Worm (Caenorhabditis elegans) whole organism, early embryonic: Measurements from ENCODE around the gene Y48E1C.1.

ENCODE experiments used
- B0310.2 ChIP-seq: sonication (generic microtip); optimal IDR thresholded peaks from 2 replicates; lab custom pipeline; 2016; ENCODE audit warnings: mild to moderate bottlenecking, missing genetic modification characterization, missing compliant biosample characterization
- F13C5.2 ChIP-seq: sonication (generic microtip); optimal IDR thresholded peaks from 2 replicates; lab custom pipeline; 2017; ENCODE audit warnings: mild to moderate bottlenecking, missing genetic modification characterization, inconsistent platforms, missing compliant biosample characterization
- aly-1 ChIP-seq: sonication (generic microtip); optimal IDR thresholded peaks from 2 replicates; lab custom pipeline; 2016; ENCODE audit warnings: missing genetic modification characterization, missing compliant biosample characterization
- ama-1 ChIP-seq: fragments of 150-350 bp; optimal IDR thresholded peaks from 2 replicates; lab custom pipeline; 2014
- ceh-13 ChIP-seq: fragments of 200-800 bp; sonication (Bioruptor generic); optimal IDR thresholded peaks from 2 replicates; lab custom pipeline; 2018; ENCODE audit warnings: mild to moderate bottlenecking, missing genetic modification characterization, missing compliant biosample characterization
- ceh-36 ChIP-seq: sonication (generic microtip); optimal IDR thresholded peaks from 2 replicates; lab custom pipeline; 2016; ENCODE audit warnings: missing genetic modification characterization, inconsistent platforms, missing compliant biosample characterization
- ets-7 ChIP-seq: sonication (generic microtip); optimal IDR thresholded peaks from 2 replicates; lab custom pipeline; 2016; ENCODE audit warnings: missing genotype, missing genetic modification characterization, missing compliant biosample characterization
- flt-1 ChIP-seq: fragments of 200-800 bp; sonication (Bioruptor generic); IDR thresholded peaks from 2 replicates; pipeline ENCODE4 v1.3.6; 2022; ENCODE audit warnings: missing genetic modification characterization, missing compliant biosample characterization
- hmbx-1 ChIP-seq: sonication (generic microtip); optimal IDR thresholded peaks from 2 replicates; lab custom pipeline; 2016; ENCODE audit warnings: mild to moderate bottlenecking, missing genetic modification characterization, missing compliant biosample characterization
- hmg-4 ChIP-seq: fragments of 200-800 bp; sonication (Bioruptor generic); optimal IDR thresholded peaks from 2 replicates; lab custom pipeline; 2018; ENCODE audit warnings: mild to moderate bottlenecking, missing genetic modification characterization, missing compliant biosample characterization
- hnd-1 ChIP-seq: sonication (generic microtip); optimal IDR thresholded peaks from 2 replicates; lab custom pipeline; 2016; ENCODE audit warnings: missing genetic modification characterization, missing compliant biosample characterization
- pes-1 ChIP-seq: fragments of 200-800 bp; sonication (Bioruptor generic); IDR thresholded peaks from 2 replicates; pipeline ENCODE4 v1.3.6; 2022; ENCODE audit warnings: missing genetic modification reagents, missing genetic modification characterization, missing compliant biosample characterization
- scrt-1 ChIP-seq: fragments of 200-800 bp; sonication (Bioruptor generic); IDR thresholded peaks from 2 replicates; pipeline ENCODE4 v1.3.6; 2022; ENCODE audit warnings: missing genetic modification characterization, missing compliant biosample characterization
- sea-1 ChIP-seq: fragments of 200-800 bp; sonication (Bioruptor generic); conservative IDR thresholded peaks from 2 replicates; pipeline ENCODE4 v1.3.6; 2022; ENCODE audit warnings: missing genetic modification characterization, missing compliant biosample characterization
- tbx-11 ChIP-seq: fragments of 200-800 bp; sonication (Bioruptor generic); IDR thresholded peaks from 2 replicates; pipeline ENCODE4 v1.3.6; 2022; ENCODE audit warnings: missing genetic modification characterization, missing compliant biosample characterization
- tbx-37 ChIP-seq: fragments of 200-800 bp; sonication (Bioruptor generic); conservative IDR thresholded peaks from 2 replicates; pipeline ENCODE4 v1.3.6; 2022; ENCODE audit warnings: missing genetic modification reagents, missing genetic modification characterization, missing compliant biosample characterization
- tra-4 ChIP-seq: sonication (generic microtip); optimal IDR thresholded peaks from 2 replicates; lab custom pipeline; 2017; ENCODE audit warnings: missing genetic modification characterization, missing compliant biosample characterization

Gene Y48E1C.1

ce11 chrII:13460592-13461395 lies 46.0 kb downstream of the Y48E1C.1 start, which contains the start of gene pqn-27:
Gene pqn-27 (minus strand): TSS chrII:13460642.
- TF ChIP-seq hmg-4 (no peak), ama-1 (lab: Kevin White, UChicago) (peak; percentile 83), aly-1 (tag; lab: Kevin White, UChicago) (no peak)

- TF ChIP-seq flt-1 (GFP tag; lab: Robert Waterston, UW) (no peak), tbx-37 (no peak), aly-1 (tag; lab: Kevin White, UChicago) (no peak), pes-1 (GFP tag; lab: Robert Waterston, UW) (no peak), hmg-4 (peak; percentile 66), sea-1 (GFP tag; lab: Robert Waterston, UW) (no peak), tbx-11 (no peak), ama-1 (lab: Kevin White, UChicago) (no peak), ets-7 (tag; lab: Kevin White, UChicago) (peak; percentile 10)
Measured at ce11 chrII:13461604-13462375, 47.0 kb downstream of the Y48E1C.1 start.

DNA sequence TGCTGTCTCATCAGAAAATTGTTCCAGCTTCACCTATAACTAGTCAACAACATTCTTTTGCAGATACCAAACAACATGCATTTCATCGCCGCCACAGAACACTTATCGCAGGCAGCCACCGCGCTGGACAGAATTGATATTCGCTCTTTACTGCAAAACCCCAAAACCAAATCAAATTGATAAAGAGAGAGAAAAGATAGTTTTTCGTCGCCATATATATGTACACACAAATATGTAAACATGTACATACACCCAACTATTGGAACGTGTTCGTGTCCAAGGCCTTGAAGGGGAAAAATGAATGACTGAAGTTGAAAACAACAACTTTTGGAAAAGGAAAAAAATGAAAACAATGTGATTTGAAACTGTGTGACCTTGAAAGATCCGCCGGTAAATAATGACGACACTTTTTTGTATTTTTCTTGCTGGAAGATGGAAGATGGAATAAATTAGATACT lies 50.6 kb downstream of the Y48E1C.1 start:
- TF ChIP-seq tbx-11 = no peak
- no peak for TF ChIP-seq aly-1 (tag; lab: Kevin White, UChicago)
- no peak for TF ChIP-seq ets-7 (tag; lab: Kevin White, UChicago)
- no peak for TF ChIP-seq sea-1 (GFP tag; lab: Robert Waterston, UW)

- TF ChIP-seq aly-1 (tag; lab: Kevin White, UChicago) (no peak), flt-1 (GFP tag; lab: Robert Waterston, UW) (no peak)
Measured at ce11 chrII:13467838-13468389, 53.1 kb downstream of the Y48E1C.1 start.

DNA sequence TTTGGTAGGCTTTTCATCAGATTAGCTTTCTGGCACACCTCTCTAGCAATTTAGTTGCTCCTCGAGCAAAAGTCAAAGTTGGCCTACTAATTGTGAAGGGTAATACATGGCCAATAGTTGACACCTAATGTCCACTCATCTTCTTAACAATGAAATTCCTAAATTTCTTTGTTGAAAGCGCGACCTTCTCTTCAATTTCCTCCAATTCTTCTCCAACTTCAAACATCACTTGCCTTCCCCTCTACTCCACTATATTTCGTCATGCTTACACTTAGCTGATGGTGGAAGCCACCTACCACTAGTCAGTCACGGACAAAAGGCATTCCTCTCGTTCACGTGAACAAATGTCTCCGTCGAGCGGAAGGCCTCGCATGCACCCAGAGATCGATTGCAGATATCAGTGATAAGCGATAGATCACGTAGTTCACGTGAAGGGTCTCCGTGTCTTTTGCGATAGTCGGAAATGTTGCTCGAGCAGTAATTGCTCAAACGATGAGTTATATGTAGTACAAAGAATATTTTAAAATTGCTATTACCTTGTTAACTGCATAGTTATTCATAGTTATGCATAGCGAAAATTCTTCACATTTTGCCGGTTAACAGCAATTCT lies 54.3 kb downstream of the Y48E1C.1 start, which contains the start of gene E01G4.3:
Gene E01G4.3 (minus strand): TSS at position 560 of the 610 bp plus-strand sequence.
- TF ChIP-seq ceh-36 (tag; lab: Kevin White, UChicago) = no peak
- TF ChIP-seq ets-7 (tag; lab: Kevin White, UChicago) = no peak
- TF ChIP-seq ceh-13 = no peak
- no peak for TF ChIP-seq sea-1 (GFP tag; lab: Robert Waterston, UW)
- TF ChIP-seq pes-1 (GFP tag; lab: Robert Waterston, UW) = no peak
- no peak for TF ChIP-seq ama-1 (lab: Kevin White, UChicago)
- no peak for TF ChIP-seq tbx-11
- TF ChIP-seq F13C5.2 (tag; lab: Kevin White, UChicago) = no peak
- TF ChIP-seq B0310.2 (tag; lab: Kevin White, UChicago) = no peak
- no peak for TF ChIP-seq hmbx-1 (tag; lab: Kevin White, UChicago)
- TF ChIP-seq tra-4 = no peak
- no peak for TF ChIP-seq aly-1 (tag; lab: Kevin White, UChicago)
- no peak for TF ChIP-seq hmg-4

DNA sequence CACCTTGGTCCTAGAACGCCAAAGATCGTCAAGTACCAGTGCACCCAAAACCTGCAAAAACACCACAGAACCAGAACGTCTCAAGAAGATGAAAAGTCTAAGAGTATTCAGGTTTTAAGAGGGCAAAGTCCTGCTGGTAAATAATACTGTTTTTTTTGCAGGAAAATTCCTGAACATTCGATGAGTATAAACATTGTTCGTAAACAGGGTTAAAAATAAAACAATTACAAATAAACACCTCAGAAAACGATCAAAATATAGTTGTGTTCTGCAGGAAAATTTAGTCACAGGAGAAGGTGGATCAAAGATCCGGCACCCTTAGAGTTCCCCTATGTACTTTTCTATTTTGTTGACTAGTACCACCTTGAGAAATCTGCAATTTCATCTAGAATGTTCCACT lies 55.8 kb downstream of the Y48E1C.1 start:
- no peak for TF ChIP-seq hmg-4
- no peak for TF ChIP-seq tra-4
- no peak for TF ChIP-seq hmbx-1 (tag; lab: Kevin White, UChicago)
- TF ChIP-seq sea-1 (GFP tag; lab: Robert Waterston, UW) = no peak
- TF ChIP-seq ets-7 (tag; lab: Kevin White, UChicago) = no peak
- TF ChIP-seq hnd-1 = no peak

ce11 chrII:13472101-13472500 lies 57.3 kb downstream of the Y48E1C.1 start, which contains the start of gene E01G4.5:
Gene E01G4.5 (plus strand): TSS chrII:13472401.
- no peak for TF ChIP-seq sea-1 (GFP tag; lab: Robert Waterston, UW)
- TF ChIP-seq ceh-36 (tag; lab: Kevin White, UChicago) = no peak
- no peak for TF ChIP-seq hmg-4
- TF ChIP-seq scrt-1 = no peak
- no peak for TF ChIP-seq tbx-11
- TF ChIP-seq aly-1 (tag; lab: Kevin White, UChicago) = no peak
- no peak for TF ChIP-seq hmbx-1 (tag; lab: Kevin White, UChicago)
- no peak for TF ChIP-seq hnd-1
- TF ChIP-seq tbx-37 = no peak
- TF ChIP-seq ets-7 (tag; lab: Kevin White, UChicago) = no peak
